Fruit fly (Drosophila melanogaster) Kc167 (cell line): ENCODE data around the gene GstO2.

Source experiments
- Myc ChIP-seq: fragments of >200 bp; optimal IDR thresholded peaks from 2 replicates; lab custom pipeline; 2017; ENCODE audit warnings: missing external identifiers
- Sin3A ChIP-seq: fragments of >200 bp; optimal IDR thresholded peaks from 2 replicates; lab custom pipeline; 2018; ENCODE audit warnings: missing external identifiers
- h ChIP-seq: fragments of >200 bp; optimal IDR thresholded peaks from 3 replicates; lab custom pipeline; 2018; ENCODE audit warnings: missing external identifiers
- insv ChIP-seq: fragments of >200 bp; optimal IDR thresholded peaks from 3 replicates; lab custom pipeline; 2018; ENCODE audit warnings: missing external identifiers
- psq ChIP-seq: fragments of >200 bp; optimal IDR thresholded peaks from 2 replicates; lab custom pipeline; 2017; ENCODE audit warnings: missing external identifiers
- ttk ChIP-seq: sonication (Bioruptor generic); optimal IDR thresholded peaks from 2 replicates; lab custom pipeline; 2017; ENCODE audit warnings: missing external identifiers

The GstO2 gene

dm6 chr3L:8544710-8545109 lies 21.4 kb upstream of the GstO2 start, which contains the start of gene rhea:
TSS of gene rhea (plus strand) at chr3L:8545001.
- TF ChIP-seq insv (lab: Kevin White, UChicago) (no peak), psq (lab: Kevin White, UChicago) (no peak)

dm6 chr3L:8543866-8544265 lies 20.6 kb upstream of the GstO2 start:
- TF ChIP-seq insv (lab: Kevin White, UChicago) (no peak), Sin3A (lab: Kevin White, UChicago) (no peak), Myc (no peak)

- TF ChIP-seq Myc = no peak
- no peak for TF ChIP-seq insv (lab: Kevin White, UChicago)
- TF ChIP-seq h (lab: Kevin White, UChicago) = no peak
- no peak for TF ChIP-seq psq (lab: Kevin White, UChicago)
- TF ChIP-seq Sin3A (lab: Kevin White, UChicago) = no peak
- TF ChIP-seq ttk (lab: Kevin White, UChicago) = no peak
Measured at dm6 chr3L:8542213-8542612, 18.9 kb upstream of the GstO2 start.

dm6 chr3L:8541669-8542068 lies 18.4 kb upstream of the GstO2 start:
- TF ChIP-seq psq (lab: Kevin White, UChicago) (no peak), insv (lab: Kevin White, UChicago) (no peak), Sin3A (lab: Kevin White, UChicago) (no peak), Myc (no peak), ttk (lab: Kevin White, UChicago) (no peak), h (lab: Kevin White, UChicago) (no peak)

- TF ChIP-seq h (lab: Kevin White, UChicago) = no peak
- TF ChIP-seq Sin3A (lab: Kevin White, UChicago) = no peak
- no peak for TF ChIP-seq psq (lab: Kevin White, UChicago)
- no peak for TF ChIP-seq insv (lab: Kevin White, UChicago)
- no peak for TF ChIP-seq Myc
- no peak for TF ChIP-seq ttk (lab: Kevin White, UChicago)
Measured at dm6 chr3L:8540509-8540908, 17.2 kb upstream of the GstO2 start.

- no peak for TF ChIP-seq Sin3A (lab: Kevin White, UChicago)
- no peak for TF ChIP-seq Myc
- TF ChIP-seq ttk (lab: Kevin White, UChicago) = no peak
- no peak for TF ChIP-seq h (lab: Kevin White, UChicago)
Measured at dm6 chr3L:8538355-8538754, 15.1 kb upstream of the GstO2 start.

- TF ChIP-seq h (lab: Kevin White, UChicago) (no peak), Myc (no peak), Sin3A (lab: Kevin White, UChicago) (no peak), psq (lab: Kevin White, UChicago) (no peak), ttk (lab: Kevin White, UChicago) (no peak), insv (lab: Kevin White, UChicago) (no peak)
Measured at dm6 chr3L:8536387-8536786, 13.1 kb upstream of the GstO2 start.

dm6 chr3L:8534386-8535306 lies 11.3 kb upstream of the GstO2 start, which contains the start of gene ergic53:
TSS of gene ergic53 (plus strand) at chr3L:8534977.
- no peak for TF ChIP-seq Sin3A (lab: Kevin White, UChicago)
- no peak for TF ChIP-seq Myc
- TF ChIP-seq psq (lab: Kevin White, UChicago) = no peak
- no peak for TF ChIP-seq ttk (lab: Kevin White, UChicago)
- no peak for TF ChIP-seq insv (lab: Kevin White, UChicago)
- TF ChIP-seq h (lab: Kevin White, UChicago) = no peak

- TF ChIP-seq psq (lab: Kevin White, UChicago) = no peak
- no peak for TF ChIP-seq h (lab: Kevin White, UChicago)
- TF ChIP-seq insv (lab: Kevin White, UChicago) = no peak
- no peak for TF ChIP-seq ttk (lab: Kevin White, UChicago)
- no peak for TF ChIP-seq Sin3A (lab: Kevin White, UChicago)
- no peak for TF ChIP-seq Myc
Measured at dm6 chr3L:8529701-8530100, 6.4 kb upstream of the GstO2 start.

dm6 chr3L:8528546-8528945 lies 5.2 kb upstream of the GstO2 start:
- TF ChIP-seq psq (lab: Kevin White, UChicago) (no peak), h (lab: Kevin White, UChicago) (no peak), Sin3A (lab: Kevin White, UChicago) (no peak), ttk (lab: Kevin White, UChicago) (no peak), insv (lab: Kevin White, UChicago) (no peak)

dm6 chr3L:8527829-8528228 lies 4.5 kb upstream of the GstO2 start:
- no peak for TF ChIP-seq Myc
- no peak for TF ChIP-seq psq (lab: Kevin White, UChicago)
- no peak for TF ChIP-seq h (lab: Kevin White, UChicago)
- TF ChIP-seq insv (lab: Kevin White, UChicago) = no peak
- no peak for TF ChIP-seq ttk (lab: Kevin White, UChicago)

- TF ChIP-seq ttk (lab: Kevin White, UChicago) (no peak), Myc (no peak), psq (lab: Kevin White, UChicago) (no peak), Sin3A (lab: Kevin White, UChicago) (no peak), insv (lab: Kevin White, UChicago) (no peak), h (lab: Kevin White, UChicago) (no peak)
Measured at dm6 chr3L:8525691-8526421, 2.6 kb upstream of the GstO2 start.
